Worm (Caenorhabditis elegans) whole organism, mixed stage, embryonic: ENCODE results near the gene F15A8.1.

Source experiments
- M03D4.4 ChIP-seq: sonication (generic microtip); optimal IDR thresholded peaks from 2 replicates; lab custom pipeline; 2017; ENCODE audit warnings: mild to moderate bottlenecking, missing genetic modification characterization, missing compliant biosample characterization
- lin-32 ChIP-seq: fragments of 200-800 bp; sonication (Bioruptor generic); optimal IDR thresholded peaks from 2 replicates; lab custom pipeline; 2018; ENCODE audit warnings: mild to moderate bottlenecking, missing genetic modification characterization, missing compliant biosample characterization
- lsy-2 ChIP-seq: fragments of 150-350 bp; optimal IDR thresholded peaks from 2 replicates; lab custom pipeline; 2014; ENCODE audit warnings: missing biosample characterization, missing genetic modification characterization
- mls-2 ChIP-seq: sonication (generic microtip); optimal IDR thresholded peaks from 2 replicates; lab custom pipeline; 2016; ENCODE audit warnings: mild to moderate bottlenecking, missing genetic modification characterization, moderate library complexity, missing compliant biosample characterization
- pha-4 ChIP-seq: fragments of 150-350 bp; optimal IDR thresholded peaks from 2 replicates; lab custom pipeline; 2018; ENCODE audit warnings: missing biosample characterization, missing genetic modification reagents, missing genetic modification characterization
- sem-2 ChIP-seq: fragments of 200-800 bp; sonication (Bioruptor generic); optimal IDR thresholded peaks from 2 replicates; lab custom pipeline; 2018; ENCODE audit warnings: mild to moderate bottlenecking, missing genetic modification characterization, missing compliant biosample characterization
- snpc-4 ChIP-seq: fragments of 150-350 bp; optimal IDR thresholded peaks from 2 replicates; lab custom pipeline; 2014; ENCODE audit warnings: missing biosample characterization, missing genetic modification characterization
- ztf-11 ChIP-seq: fragments of 150-350 bp; optimal IDR thresholded peaks from 2 replicates; lab custom pipeline; 2014; ENCODE audit warnings: missing biosample characterization, missing genetic modification characterization

DNA sequence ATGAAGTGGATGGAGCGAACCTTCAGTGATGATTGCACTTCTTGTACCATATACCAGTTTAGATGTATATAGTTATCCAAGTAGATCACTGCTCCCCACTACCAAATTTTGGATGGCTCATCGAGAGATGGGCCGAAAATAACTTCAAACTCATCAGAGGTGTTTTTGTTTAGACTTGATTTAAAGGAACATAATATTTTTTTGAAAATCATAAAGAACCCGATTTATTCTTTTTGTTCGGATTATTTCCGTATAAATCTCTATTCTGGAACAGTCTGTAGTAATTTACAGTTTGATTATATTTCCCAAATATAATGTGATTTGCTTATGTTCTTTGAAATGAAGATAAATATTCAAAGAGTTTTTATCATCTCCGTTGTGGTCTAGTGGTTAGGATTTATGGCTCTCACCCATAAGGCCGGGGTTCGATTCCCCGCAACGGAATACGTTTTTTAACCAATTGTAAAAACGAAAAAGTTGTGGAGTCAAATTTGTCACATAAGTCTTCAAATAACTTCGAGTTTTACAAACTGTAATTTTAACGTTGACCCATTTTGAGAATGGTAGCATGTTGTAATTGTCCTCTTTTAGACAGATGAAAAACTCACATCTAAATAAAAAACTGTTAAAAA is 30.3 kb upstream of the F15A8.1 start:
- TF ChIP-seq pha-4 (tag; lab: Kevin White, UChicago), result no peak
- TF ChIP-seq mls-2 (tag; lab: Kevin White, UChicago), result no peak
- no peak for TF ChIP-seq sem-2
- TF ChIP-seq lin-32, result no peak
- no peak for TF ChIP-seq lsy-2 (tag; lab: Kevin White, UChicago)
- TF ChIP-seq snpc-4 (tag; lab: Kevin White, UChicago), result no peak
- TF ChIP-seq ztf-11, result no peak
- TF ChIP-seq M03D4.4, result no peak
